Worm (Caenorhabditis elegans) whole organism, mixed stage, embryonic: ENCODE data around the gene C15B12.1.

ENCODE experiments used
- M03D4.4 ChIP-seq: sonication (generic microtip); optimal IDR thresholded peaks from 2 replicates; lab custom pipeline; 2017; ENCODE audit warnings: mild to moderate bottlenecking, missing genetic modification characterization, missing compliant biosample characterization
- bed-3 ChIP-seq: fragments of 200-800 bp; sonication (Bioruptor generic); optimal IDR thresholded peaks from 3 replicates; lab custom pipeline; 2018; ENCODE audit warnings: mild to moderate bottlenecking, missing genetic modification characterization, moderate library complexity, missing compliant biosample characterization
- ceh-39 ChIP-seq: fragments of 150-350 bp; optimal IDR thresholded peaks from 2 replicates; lab custom pipeline; 2014; ENCODE audit warnings: missing biosample characterization, missing genetic modification characterization
- ceh-43 ChIP-seq: fragments of 200-800 bp; sonication (Bioruptor generic); optimal IDR thresholded peaks from 2 replicates; lab custom pipeline; 2018; ENCODE audit warnings: mild to moderate bottlenecking, missing genetic modification characterization, moderate library complexity, missing compliant biosample characterization
- ceh-83 ChIP-seq: fragments of 200-800 bp; sonication (Bioruptor generic); optimal IDR thresholded peaks from 2 replicates; lab custom pipeline; 2018; ENCODE audit warnings: mild to moderate bottlenecking, missing genetic modification characterization, missing compliant biosample characterization
- ces-1 ChIP-seq: fragments of 150-350 bp; optimal IDR thresholded peaks from 2 replicates; lab custom pipeline; 2014; ENCODE audit warnings: missing biosample characterization, missing genetic modification reagents, missing genetic modification characterization
- cnd-1 ChIP-seq: fragments of 200-800 bp; sonication (Bioruptor generic); optimal IDR thresholded peaks from 2 replicates; lab custom pipeline; 2018; ENCODE audit warnings: mild to moderate bottlenecking, missing genetic modification characterization, missing compliant biosample characterization
- drap-1 ChIP-seq: fragments of 200-800 bp; sonication (Bioruptor generic); optimal IDR thresholded peaks from 3 replicates; lab custom pipeline; 2018; ENCODE audit warnings: mild to moderate bottlenecking, missing genetic modification characterization, missing compliant biosample characterization
- elt-1 ChIP-seq: sonication (generic microtip); optimal IDR thresholded peaks from 2 replicates; lab custom pipeline; 2017; ENCODE audit warnings: missing genetic modification characterization, mild to moderate bottlenecking, missing compliant biosample characterization, antibody characterized with exemption, moderate library complexity, borderline replicate concordance; ENCODE audit not compliant: insufficient read depth
- elt-3 ChIP-seq: fragments of 150-350 bp; optimal IDR thresholded peaks from 2 replicates; lab custom pipeline; 2014; ENCODE audit warnings: missing biosample characterization, missing genetic modification characterization
- flh-1 ChIP-seq: fragments of 200-800 bp; sonication (Bioruptor generic); optimal IDR thresholded peaks from 2 replicates; lab custom pipeline; 2018; ENCODE audit warnings: mild to moderate bottlenecking, missing genetic modification characterization, moderate library complexity, missing compliant biosample characterization
- hlh-1 ChIP-seq: fragments of 150-350 bp; optimal IDR thresholded peaks from 2 replicates; lab custom pipeline; 2014; ENCODE audit warnings: missing biosample characterization, missing genetic modification reagents, missing genetic modification characterization
- lin-13 ChIP-seq: fragments of 150-350 bp; optimal IDR thresholded peaks from 2 replicates; lab custom pipeline; 2014; ENCODE audit warnings: missing biosample characterization, missing genetic modification characterization
- lsy-2 ChIP-seq: fragments of 150-350 bp; optimal IDR thresholded peaks from 2 replicates; lab custom pipeline; 2014; ENCODE audit warnings: missing biosample characterization, missing genetic modification characterization
- mab-5 ChIP-seq: fragments of 150-350 bp; optimal IDR thresholded peaks from 2 replicates; lab custom pipeline; 2014; ENCODE audit warnings: missing biosample characterization, missing genetic modification characterization
- mep-1 ChIP-seq: fragments of 150-350 bp; optimal IDR thresholded peaks from 2 replicates; lab custom pipeline; 2017; ENCODE audit warnings: missing biosample characterization, missing genetic modification reagents, missing genetic modification characterization, inconsistent platforms
- mls-2 ChIP-seq: sonication (generic microtip); optimal IDR thresholded peaks from 2 replicates; lab custom pipeline; 2016; ENCODE audit warnings: mild to moderate bottlenecking, missing genetic modification characterization, moderate library complexity, missing compliant biosample characterization
- nhr-12 ChIP-seq: fragments of 150-350 bp; optimal IDR thresholded peaks from 2 replicates; lab custom pipeline; 2014; ENCODE audit warnings: missing biosample characterization, missing genetic modification characterization
- nhr-2 ChIP-seq: fragments of 150-350 bp; optimal IDR thresholded peaks from 2 replicates; lab custom pipeline; 2014; ENCODE audit warnings: missing biosample characterization, missing genetic modification characterization
- nhr-237 ChIP-seq: fragments of 150-350 bp; optimal IDR thresholded peaks from 2 replicates; lab custom pipeline; 2014; ENCODE audit warnings: missing biosample characterization, missing genetic modification characterization
- nhr-28 ChIP-seq: fragments of 150-350 bp; optimal IDR thresholded peaks from 2 replicates; lab custom pipeline; 2014; ENCODE audit warnings: missing biosample characterization, missing genetic modification characterization
- nhr-76 ChIP-seq: sonication (generic microtip); optimal IDR thresholded peaks from 2 replicates; lab custom pipeline; 2017; ENCODE audit warnings: missing biosample characterization, missing genetic modification characterization
- pha-4 ChIP-seq: fragments of 150-350 bp; optimal IDR thresholded peaks from 2 replicates; lab custom pipeline; 2018; ENCODE audit warnings: missing biosample characterization, missing genetic modification reagents, missing genetic modification characterization
- snpc-4 ChIP-seq: fragments of 150-350 bp; optimal IDR thresholded peaks from 2 replicates; lab custom pipeline; 2014; ENCODE audit warnings: missing biosample characterization, missing genetic modification characterization
- tbx-8 ChIP-seq: fragments of 200-800 bp; sonication (Bioruptor generic); optimal IDR thresholded peaks from 2 replicates; lab custom pipeline; 2018; ENCODE audit warnings: mild to moderate bottlenecking, missing genetic modification characterization, moderate library complexity, missing compliant biosample characterization
- unc-120 ChIP-seq: sonication (generic microtip); optimal IDR thresholded peaks from 2 replicates; lab custom pipeline; 2017; ENCODE audit warnings: missing genetic modification characterization, missing compliant biosample characterization; ENCODE audit not compliant: poor library complexity, severe bottlenecking
- unc-39 ChIP-seq: fragments of 150-350 bp; optimal IDR thresholded peaks from 2 replicates; lab custom pipeline; 2014; ENCODE audit warnings: missing biosample characterization, missing genetic modification characterization
- unc-62 ChIP-seq: fragments of 150-350 bp; optimal IDR thresholded peaks from 2 replicates; lab custom pipeline; 2014; ENCODE audit warnings: missing biosample characterization, missing genetic modification reagents, missing genetic modification characterization
- zip-8 ChIP-seq: fragments of 150-350 bp; optimal IDR thresholded peaks from 2 replicates; lab custom pipeline; 2014; ENCODE audit warnings: missing biosample characterization, missing genetic modification characterization
- ztf-11 ChIP-seq: fragments of 150-350 bp; optimal IDR thresholded peaks from 2 replicates; lab custom pipeline; 2014; ENCODE audit warnings: missing biosample characterization, missing genetic modification characterization

Gene C15B12.1

ce11 chrX:6448866-6449400 is 27.7 kb upstream of the C15B12.1 start, which contains the start of gene fah-1:
fah-1 (minus strand) TSS chrX:6448916.
- no peak for TF ChIP-seq ceh-83
- TF ChIP-seq unc-62, result peak; percentile 30
- TF ChIP-seq nhr-12 (tag; lab: Kevin White, UChicago), result no peak
- peak; percentile 56 for TF ChIP-seq nhr-2 (tag; lab: Kevin White, UChicago)
- no peak for TF ChIP-seq zip-8 (tag; lab: Kevin White, UChicago)
- no peak for TF ChIP-seq cnd-1 (tag; lab: Kevin White, UChicago)
- TF ChIP-seq ceh-43, result no peak
- TF ChIP-seq hlh-1 (tag; lab: Kevin White, UChicago), result no peak
- no peak for TF ChIP-seq elt-1 (tag; lab: Kevin White, UChicago)
- TF ChIP-seq lin-13 (tag; lab: Kevin White, UChicago), result no peak
- peak; percentile 69 for TF ChIP-seq elt-3 (tag; lab: Kevin White, UChicago)
- no peak for TF ChIP-seq ceh-39 (tag; lab: Kevin White, UChicago)
- no peak for TF ChIP-seq lsy-2 (tag; lab: Kevin White, UChicago)
- TF ChIP-seq nhr-28, result no peak
- TF ChIP-seq pha-4 (tag; lab: Kevin White, UChicago), result no peak

- TF ChIP-seq unc-62, result no peak
- TF ChIP-seq tbx-8, result no peak
- no peak for TF ChIP-seq nhr-237 (tag; lab: Kevin White, UChicago)
- TF ChIP-seq hlh-1 (tag; lab: Kevin White, UChicago), result no peak
- TF ChIP-seq unc-39 (tag; lab: Kevin White, UChicago), result no peak
- TF ChIP-seq mab-5 (tag; lab: Kevin White, UChicago), result no peak
- no peak for TF ChIP-seq pha-4 (tag; lab: Kevin White, UChicago)
- TF ChIP-seq ztf-11 (tag; lab: Kevin White, UChicago), result no peak
- no peak for TF ChIP-seq mls-2 (tag; lab: Kevin White, UChicago)
- no peak for TF ChIP-seq flh-1 (GFP tag; lab: Kevin White, UChicago)
- TF ChIP-seq ceh-39 (tag; lab: Kevin White, UChicago), result no peak
- TF ChIP-seq drap-1 (GFP tag; lab: Kevin White, UChicago), result no peak
- TF ChIP-seq unc-120 (tag; lab: Kevin White, UChicago), result no peak
- TF ChIP-seq nhr-76 (tag; lab: Kevin White, UChicago), result no peak
- no peak for TF ChIP-seq M03D4.4 (tag; lab: Kevin White, UChicago)
Measured at ce11 chrX:6450839-6451491, 25.6 kb upstream of the C15B12.1 start, which contains the start of the genes grl-6 and K10C2.6. grl-6 (minus strand) TSS chrX:6450939. K10C2.6 (plus strand) TSS chrX:6451441.

ce11 chrX:6455157-6455556 is 21.5 kb upstream of the C15B12.1 start, which contains the start of gene nas-33:
nas-33 (minus strand) TSS chrX:6455257.
- TF ChIP-seq M03D4.4 (tag; lab: Kevin White, UChicago) (no peak), elt-1 (tag; lab: Kevin White, UChicago) (no peak), hlh-1 (tag; lab: Kevin White, UChicago) (no peak), nhr-237 (tag; lab: Kevin White, UChicago) (no peak), zip-8 (tag; lab: Kevin White, UChicago) (no peak), snpc-4 (tag; lab: Kevin White, UChicago) (no peak), ztf-11 (tag; lab: Kevin White, UChicago) (no peak), pha-4 (tag; lab: Kevin White, UChicago) (no peak), lin-13 (tag; lab: Kevin White, UChicago) (no peak), mep-1 (no peak), flh-1 (GFP tag; lab: Kevin White, UChicago) (no peak), bed-3 (GFP tag; lab: Kevin White, UChicago) (no peak), nhr-12 (tag; lab: Kevin White, UChicago) (no peak), ces-1 (GFP tag; lab: Kevin White, UChicago) (no peak)

- no peak for TF ChIP-seq nhr-12 (tag; lab: Kevin White, UChicago)
- no peak for TF ChIP-seq ces-1 (GFP tag; lab: Kevin White, UChicago)
- TF ChIP-seq, all 35 proteins: peak for 0
Measured at ce11 chrX:6456567-6456966, 20.0 kb upstream of the C15B12.1 start, which contains the start of gene pept-1. pept-1 (plus strand) TSS chrX:6456872.
